Worm (Caenorhabditis elegans) whole organism, L4 larva: ENCODE measurements around the gene Y54G2A.13.
"Not testable (repeated sequence)": the region's sequence is repeated elsewhere in the genome, so short reads cannot be mapped to it uniquely, and the experiment has no call there.

Experiments
- D1046.2 ChIP-seq: fragments of 200-800 bp; sonication (Bioruptor generic); IDR thresholded peaks from 2 replicates; pipeline ENCODE4 v1.3.6; 2022; ENCODE audit warnings: missing genetic modification characterization, missing compliant biosample characterization
- F37D6.2 ChIP-seq: sonication (generic microtip); optimal IDR thresholded peaks from 2 replicates; lab custom pipeline; 2016; ENCODE audit warnings: mild to moderate bottlenecking, missing genetic modification characterization, missing compliant biosample characterization
- F49E8.2 ChIP-seq: sonication (generic microtip); optimal IDR thresholded peaks from 2 replicates; lab custom pipeline; 2016; ENCODE audit warnings: missing compliant biosample characterization, mild to moderate bottlenecking, missing genetic modification characterization, borderline replicate concordance
- T26A8.4 ChIP-seq: fragments of 200-800 bp; sonication (Bioruptor generic); IDR thresholded peaks from 2 replicates; pipeline ENCODE4 v1.3.6; 2022; ENCODE audit warnings: missing genetic modification characterization, missing compliant biosample characterization
- Y48G9A.11 ChIP-seq: fragments of 200-800 bp; sonication (Bioruptor generic); IDR thresholded peaks from 2 replicates; pipeline ENCODE4 v1.3.6; 2022; ENCODE audit warnings: missing genetic modification reagents, missing genetic modification characterization, missing compliant biosample characterization
- ZK546.5 ChIP-seq, 2 experiments: sonication (generic microtip); optimal IDR thresholded peaks; 2 replicates each; lab custom pipeline; 2017; ENCODE audit warnings: missing biosample characterization in 2 of 2, missing genetic modification characterization in 2 of 2
- arid-1 ChIP-seq: fragments of 200-800 bp; sonication (Bioruptor generic); conservative IDR thresholded peaks from 2 replicates; pipeline ENCODE4 v1.3.6; 2022; ENCODE audit warnings: missing genetic modification reagents, missing genetic modification characterization, missing compliant biosample characterization
- attf-4 ChIP-seq: sonication (generic microtip); optimal IDR thresholded peaks from 3 replicates; lab custom pipeline; 2017; ENCODE audit warnings: missing biosample characterization, missing genetic modification characterization
- ceh-20 ChIP-seq: fragments of 200-800 bp; sonication (Bioruptor generic); IDR thresholded peaks from 2 replicates; pipeline ENCODE4 v1.3.6; 2022; ENCODE audit warnings: missing genetic modification reagents, missing genetic modification characterization, missing compliant biosample characterization
- cey-2 ChIP-seq: sonication (generic microtip); optimal IDR thresholded peaks from 3 replicates; lab custom pipeline; 2017; ENCODE audit warnings: missing genetic modification characterization, mild to moderate bottlenecking, missing compliant biosample characterization, antibody characterized with exemption, borderline replicate concordance; ENCODE audit not compliant: insufficient read depth
- ctbp-1 ChIP-seq: fragments of 200-800 bp; sonication (Bioruptor generic); IDR thresholded peaks from 2 replicates; pipeline ENCODE4 v1.3.6; 2022; ENCODE audit warnings: missing genetic modification reagents, missing genetic modification characterization, missing compliant biosample characterization
- dmd-6 ChIP-seq: fragments of 200-800 bp; sonication (Bioruptor generic); IDR thresholded peaks from 2 replicates; pipeline ENCODE4 v1.3.6; 2022; ENCODE audit warnings: missing genetic modification reagents, missing genetic modification characterization, missing compliant biosample characterization
- dmd-8 ChIP-seq: fragments of 200-800 bp; sonication (Bioruptor generic); IDR thresholded peaks from 2 replicates; pipeline ENCODE4 v1.3.6; 2022; ENCODE audit warnings: missing genetic modification characterization, missing compliant biosample characterization
- dpl-1 ChIP-seq: fragments of 150-350 bp; optimal IDR thresholded peaks from 2 replicates; lab custom pipeline; 2014; ENCODE audit warnings: missing biosample characterization, missing genetic modification reagents, missing genetic modification characterization
- duxl-1 ChIP-seq: sonication (generic microtip); optimal IDR thresholded peaks from 2 replicates; lab custom pipeline; 2016; ENCODE audit warnings: mild to moderate bottlenecking, missing genetic modification characterization, moderate library complexity, missing compliant biosample characterization; ENCODE audit not compliant: poor library complexity
- dve-1 ChIP-seq: sonication (generic microtip); optimal IDR thresholded peaks from 2 replicates; lab custom pipeline; 2017; ENCODE audit warnings: antibody characterized with exemption, mild to moderate bottlenecking, missing genetic modification characterization, missing compliant biosample characterization; ENCODE audit not compliant: insufficient read depth
- egl-43 ChIP-seq: fragments of 200-800 bp; sonication (Bioruptor generic); IDR thresholded peaks from 2 replicates; pipeline ENCODE4 v1.3.6; 2022; ENCODE audit warnings: missing genetic modification reagents, missing genetic modification characterization, missing compliant biosample characterization
- gei-8 ChIP-seq: fragments of 200-800 bp; sonication (Bioruptor generic); optimal IDR thresholded peaks from 2 replicates; lab custom pipeline; 2018; ENCODE audit warnings: mild to moderate bottlenecking, missing genetic modification characterization, missing compliant biosample characterization
- hlh-11 ChIP-seq: fragments of 200-800 bp; sonication (Bioruptor generic); optimal IDR thresholded peaks from 2 replicates; lab custom pipeline; 2018; ENCODE audit warnings: mild to moderate bottlenecking, missing genetic modification characterization, missing compliant biosample characterization
- lim-7 ChIP-seq: fragments of 200-800 bp; sonication (Bioruptor generic); IDR thresholded peaks from 2 replicates; pipeline ENCODE4 v1.3.6; 2022; ENCODE audit warnings: missing genetic modification characterization, missing compliant biosample characterization
- lin-13 ChIP-seq: fragments of 150-350 bp; optimal IDR thresholded peaks from 2 replicates; lab custom pipeline; 2014; ENCODE audit warnings: missing biosample characterization, missing genetic modification reagents, missing genetic modification characterization
- lin-29 ChIP-seq: fragments of 200-800 bp; sonication (Bioruptor generic); IDR thresholded peaks from 2 replicates; pipeline ENCODE4 v1.3.6; 2022; ENCODE audit warnings: missing genetic modification reagents, missing genetic modification characterization, missing compliant biosample characterization
- lin-38 ChIP-seq: fragments of 200-800 bp; sonication (Bioruptor generic); IDR thresholded peaks from 2 replicates; pipeline ENCODE4 v1.3.6; 2022; ENCODE audit warnings: missing genetic modification reagents, missing genetic modification characterization, missing compliant biosample characterization
- lir-3 ChIP-seq: sonication (generic microtip); optimal IDR thresholded peaks from 2 replicates; lab custom pipeline; 2016; ENCODE audit warnings: mild to moderate bottlenecking, missing genetic modification characterization, missing compliant biosample characterization
- mdl-1 ChIP-seq, 2 experiments: fragments of 150-350 bp in 1 of 2; sonication (generic microtip) in 1 of 2; optimal IDR thresholded peaks; 2 replicates each; lab custom pipeline; 2014 to 2017; ENCODE audit warnings: missing biosample characterization in 2 of 2, missing genetic modification characterization in 2 of 2
- mdt-29 ChIP-seq: fragments of 200-800 bp; sonication (Bioruptor generic); IDR thresholded peaks from 2 replicates; pipeline ENCODE4 v1.3.6; 2022; ENCODE audit warnings: missing genetic modification reagents, missing genetic modification characterization, missing compliant biosample characterization
- mxl-2 ChIP-seq: fragments of 200-800 bp; sonication (Bioruptor generic); conservative IDR thresholded peaks from 2 replicates; pipeline ENCODE4 v1.3.6; 2022; ENCODE audit warnings: missing genetic modification reagents, missing genetic modification characterization, missing compliant biosample characterization
- nhr-11 ChIP-seq: fragments of 150-350 bp; optimal IDR thresholded peaks from 2 replicates; lab custom pipeline; 2014; ENCODE audit warnings: missing biosample characterization, missing genetic modification characterization
- nhr-237 ChIP-seq: sonication (generic microtip); optimal IDR thresholded peaks from 2 replicates; lab custom pipeline; 2017; ENCODE audit warnings: missing biosample characterization, missing genetic modification characterization
- nhr-25 ChIP-seq: sonication (generic microtip); optimal IDR thresholded peaks from 2 replicates; lab custom pipeline; 2017; ENCODE audit warnings: missing genetic modification characterization, mild to moderate bottlenecking, missing compliant biosample characterization, antibody characterized with exemption, moderate library complexity, borderline replicate concordance; ENCODE audit not compliant: insufficient read depth
- nhr-28 ChIP-seq: fragments of 150-350 bp; optimal IDR thresholded peaks from 2 replicates; lab custom pipeline; 2014; ENCODE audit warnings: missing biosample characterization, missing genetic modification characterization
- nhr-42 ChIP-seq: fragments of 200-800 bp; sonication (Bioruptor generic); IDR thresholded peaks from 2 replicates; pipeline ENCODE4 v1.3.6; 2022; ENCODE audit warnings: missing genetic modification characterization, missing compliant biosample characterization
- php-3 ChIP-seq: fragments of 200-800 bp; sonication (Bioruptor generic); IDR thresholded peaks from 2 replicates; pipeline ENCODE4 v1.3.6; 2022; ENCODE audit warnings: missing genetic modification reagents, missing genetic modification characterization, missing compliant biosample characterization
- saeg-2 ChIP-seq: fragments of 200-800 bp; sonication (Bioruptor generic); IDR thresholded peaks from 2 replicates; pipeline ENCODE4 v1.3.6; 2022; ENCODE audit warnings: missing genetic modification reagents, missing genetic modification characterization, missing compliant biosample characterization
- set-16 ChIP-seq: fragments of 200-800 bp; sonication (Bioruptor generic); IDR thresholded peaks from 2 replicates; pipeline ENCODE4 v1.3.6; 2022; ENCODE audit warnings: missing genetic modification reagents, missing genetic modification characterization, missing compliant biosample characterization
- spr-3 ChIP-seq: fragments of 200-800 bp; sonication (Bioruptor generic); optimal IDR thresholded peaks from 2 replicates; lab custom pipeline; 2018; ENCODE audit warnings: mild to moderate bottlenecking, missing genetic modification characterization, missing compliant biosample characterization
- tag-97 ChIP-seq: fragments of 200-800 bp; sonication (Bioruptor generic); IDR thresholded peaks from 2 replicates; pipeline ENCODE4 v1.3.6; 2022; ENCODE audit warnings: missing genetic modification characterization, missing compliant biosample characterization
- tra-1 ChIP-seq: fragments of 200-800 bp; sonication (Bioruptor generic); IDR thresholded peaks from 2 replicates; pipeline ENCODE4 v1.3.6; 2022; ENCODE audit warnings: missing genetic modification reagents, missing genetic modification characterization, missing compliant biosample characterization
- unc-130 ChIP-seq: sonication (generic microtip); optimal IDR thresholded peaks from 2 replicates; lab custom pipeline; 2016; ENCODE audit warnings: missing genetic modification reagents, missing genetic modification characterization, missing compliant biosample characterization
- unc-62 ChIP-seq, 3 experiments: fragments of 150-350 bp in 1 of 3; sonication (generic microtip); optimal IDR thresholded peaks in 2 of 3; peaks in 1 of 3; 1 replicate in 1 of 3; 2 replicates in 2 of 3; lab custom pipeline; 2014 to 2017; ENCODE audit warnings: missing biosample characterization in 3 of 3, missing genetic modification characterization in 3 of 3, missing genetic modification reagents in 3 of 3, missing genotype in 1 of 3

The Y54G2A.13 gene

DNA sequence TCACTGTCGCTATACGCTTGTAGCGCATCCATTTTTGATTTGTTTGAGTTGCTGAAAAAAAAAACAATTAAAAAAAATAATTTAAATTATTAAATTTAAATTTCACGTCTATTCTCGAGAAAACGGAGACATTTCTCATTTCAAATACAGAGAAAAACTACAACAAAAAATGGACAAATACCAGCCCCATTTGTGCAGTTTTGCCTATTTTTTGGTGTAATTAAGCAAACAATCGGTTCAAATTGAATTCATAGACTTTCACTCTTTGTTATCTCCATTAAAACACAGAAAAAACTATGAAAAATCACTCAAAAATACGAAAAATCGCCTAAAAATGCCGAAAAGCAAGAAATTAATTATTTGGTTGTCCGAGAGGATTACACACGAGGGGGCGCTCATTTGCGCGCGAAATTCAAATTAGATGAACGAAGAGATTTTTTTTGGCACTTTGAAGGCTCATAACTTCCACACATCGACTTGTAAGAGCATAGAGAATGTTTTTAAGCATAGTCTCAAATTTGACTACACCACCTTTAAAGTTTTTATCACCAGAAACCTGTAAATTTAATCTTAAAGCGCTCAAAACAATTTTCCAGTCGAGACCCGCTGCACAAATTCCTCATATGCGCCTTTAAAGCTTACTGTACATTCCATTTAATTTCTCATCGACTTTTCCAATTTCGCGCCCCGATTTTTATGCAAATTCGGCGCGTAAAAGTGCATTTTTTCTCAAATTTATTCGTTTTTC, 36.6 kb downstream of the Y54G2A.13 start, which contains the start of gene Y54G2A.12:
Y54G2A.12 (minus strand) TSS at position 51 of the 748 bp plus-strand sequence.
- TF ChIP-seq nhr-25 (tag; lab: Kevin White, UChicago) = no peak
- TF ChIP-seq Y48G9A.11 = 0 out of 2 replicates have a peak, but pooled peaks have one; percentile 46
- TF ChIP-seq dmd-6 = no peak
- peak; percentile 61 for TF ChIP-seq F49E8.2 (tag; lab: Kevin White, UChicago)

DNA sequence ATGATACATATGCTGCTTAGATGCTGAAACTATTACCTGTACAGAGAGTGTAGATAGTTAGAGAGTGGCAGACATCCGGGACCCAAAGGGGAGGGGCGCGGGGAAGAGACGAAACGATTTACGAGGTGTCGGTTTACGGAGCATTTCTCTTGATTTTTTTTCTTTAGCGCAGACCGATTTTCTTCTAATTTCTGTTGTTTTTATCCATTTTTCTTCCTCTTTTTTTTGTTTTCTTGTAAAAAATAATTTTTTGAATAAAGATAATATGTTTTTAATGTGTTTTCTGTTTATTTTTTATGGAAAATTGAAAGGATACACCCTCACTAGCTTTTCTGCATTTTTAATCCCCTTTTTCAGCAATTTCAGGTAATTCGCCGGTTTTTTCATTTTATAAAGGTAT, 41.7 kb downstream of the Y54G2A.13 start, which contains the start of gene Y54G2A.72:
Y54G2A.72 (plus strand) TSS at position 301 of the 400 bp plus-strand sequence.
- not testable (repeated sequence) for TF ChIP-seq F37D6.2 (tag; lab: Kevin White, UChicago); nhr-11; duxl-1 (tag; lab: Kevin White, UChicago)

DNA sequence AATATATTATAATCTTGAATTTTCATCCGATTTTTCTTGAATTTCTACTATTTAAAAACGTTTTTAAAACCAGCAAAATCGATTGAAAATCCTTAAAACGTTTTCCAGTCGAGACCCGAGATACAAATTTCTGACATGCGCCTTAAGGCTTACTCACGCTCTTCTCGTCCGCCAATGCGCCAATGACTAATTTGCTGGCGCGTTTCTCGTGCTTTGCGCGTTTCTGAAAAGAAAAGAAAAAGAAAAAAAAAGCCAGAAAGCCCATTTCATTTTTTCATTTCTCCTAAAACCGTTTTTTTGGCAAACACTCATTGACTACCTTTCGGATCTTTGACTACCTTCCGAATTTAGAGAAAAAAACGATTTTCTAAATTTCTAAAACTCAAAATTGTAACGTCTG, 42.8 kb downstream of the Y54G2A.13 start:
- no peak for TF ChIP-seq nhr-42
- no peak for TF ChIP-seq lim-7 (GFP tag; lab: Robert Waterston, UW)
- no peak for TF ChIP-seq egl-43 (GFP tag; lab: Robert Waterston, UW)
- no peak for TF ChIP-seq php-3
- TF ChIP-seq ZK546.5 (tag; optimal IDR thresholded peaks at IDR 0.05; lab: Kevin White, UChicago) = no peak
- TF ChIP-seq mdt-29 (GFP tag; lab: Robert Waterston, UW) = no peak
- no peak for TF ChIP-seq D1046.2 (GFP tag; lab: Robert Waterston, UW)
- TF ChIP-seq dmd-8 (GFP tag; lab: Robert Waterston, UW) = no peak
- no peak for TF ChIP-seq ceh-20 (GFP tag; lab: Robert Waterston, UW)
- no peak for TF ChIP-seq lir-3
- no peak for TF ChIP-seq nhr-28 (tag; lab: Kevin White, UChicago)

DNA sequence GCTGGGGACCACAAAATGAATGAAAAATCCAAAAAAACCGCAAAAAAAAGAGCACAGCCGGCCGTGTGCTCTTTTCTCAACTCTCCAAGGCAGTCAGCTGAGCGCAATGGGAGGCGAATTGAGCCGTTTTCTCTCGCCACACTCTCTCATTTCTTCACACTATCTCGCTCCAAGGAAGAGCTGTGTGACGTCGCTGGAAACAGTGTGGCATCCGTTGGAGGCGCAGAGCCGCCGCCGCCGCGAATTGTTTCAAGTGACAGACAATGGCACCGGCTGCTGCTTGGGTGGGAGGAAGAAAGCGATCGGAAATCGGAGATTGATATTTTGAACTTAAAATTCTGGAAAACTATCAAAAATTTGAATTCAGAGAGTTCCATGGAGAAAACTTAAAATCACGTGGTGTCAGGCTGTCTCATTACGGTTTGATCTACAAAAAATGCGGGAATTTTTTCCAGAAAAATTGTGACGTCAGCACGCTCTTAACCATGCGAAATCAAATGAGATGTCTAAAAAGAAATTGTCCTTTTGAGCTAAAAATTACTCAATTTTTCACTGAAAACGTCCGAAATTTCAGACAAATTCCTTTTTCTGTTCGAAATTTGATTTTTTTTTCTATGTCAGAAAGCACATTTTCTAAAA, 43.4 kb downstream of the Y54G2A.13 start:
- TF ChIP-seq attf-4 = no peak
- no peak for TF ChIP-seq spr-3 (GFP tag; lab: Kevin White, UChicago)
- TF ChIP-seq dmd-6 = 0 out of 2 replicates have a peak, but pooled peaks have one; percentile 15
- no peak for TF ChIP-seq Y48G9A.11
- no peak for TF ChIP-seq mxl-2 (GFP tag; lab: Robert Waterston, UW)
- no peak for TF ChIP-seq dpl-1 (GFP tag; lab: Kevin White, UChicago)
- peak; percentile 52; the same call in 1 of the 2 replicates for TF ChIP-seq tra-1 (GFP tag; lab: Robert Waterston, UW)
- TF ChIP-seq mdt-29 (GFP tag; lab: Robert Waterston, UW) = no peak
- TF ChIP-seq dve-1 (tag; lab: Kevin White, UChicago) = peak; percentile 7
- no peak for TF ChIP-seq tag-97
- no peak for TF ChIP-seq cey-2 (tag; lab: Kevin White, UChicago)
- TF ChIP-seq T26A8.4 (GFP tag; lab: Robert Waterston, UW) = no peak
- no peak for TF ChIP-seq lin-38 (GFP tag; lab: Robert Waterston, UW)
- TF ChIP-seq unc-62 (GFP tag; optimal IDR thresholded peaks at IDR 0.05 in 1 of 2; lab: Kevin White, UChicago) = peak in 1 of 2 experiments; percentile 96
- no peak for TF ChIP-seq unc-62 (tag; optimal IDR thresholded peaks at IDR 0.05; lab: Kevin White, UChicago)
- TF ChIP-seq gei-8 = no peak
- TF ChIP-seq lin-13 (GFP tag; lab: Kevin White, UChicago) = no peak
- TF ChIP-seq arid-1 (GFP tag; lab: Robert Waterston, UW) = no peak
- peak; percentile 80 for TF ChIP-seq set-16
- 0 out of 2 replicates have a peak, but pooled peaks have one; percentile 32 for TF ChIP-seq lim-7 (GFP tag; lab: Robert Waterston, UW)
- TF ChIP-seq nhr-237 (tag; lab: Kevin White, UChicago) = no peak
- peak; percentile 89 for TF ChIP-seq hlh-11 (tag; lab: Kevin White, UChicago)
- TF ChIP-seq unc-130 (GFP tag; lab: Kevin White, UChicago) = no peak
- TF ChIP-seq egl-43 (GFP tag; lab: Robert Waterston, UW) = peak; percentile 70; the same call in 1 of the 2 replicates
- no peak for TF ChIP-seq mdl-1 (tag; optimal IDR thresholded peaks at IDR 0.05; lab: Kevin White, UChicago)
- no peak for TF ChIP-seq F37D6.2 (tag; lab: Kevin White, UChicago)
- peak; percentile 58; the same call in 1 of the 2 replicates for TF ChIP-seq ctbp-1 (GFP tag; lab: Robert Waterston, UW)
- no peak for TF ChIP-seq saeg-2 (GFP tag; lab: Robert Waterston, UW)
- no peak for TF ChIP-seq lin-29 (GFP tag; lab: Robert Waterston, UW)
